Fruit fly (Drosophila melanogaster) whole organism, prepupa: ENCODE results near the gene CG33490.

ENCODE experiments used
- Blimp-1 ChIP-seq: fragments of 200-800 bp; sonication (Bioruptor generic); optimal IDR thresholded peaks from 3 replicates; lab custom pipeline; 2017; ENCODE audit warnings: missing biosample characterization, missing genetic modification characterization, mild to moderate bottlenecking, moderate library complexity, missing genetic modification reagents
- CG10631 ChIP-seq: fragments of 200-800 bp; sonication (Bioruptor generic); optimal IDR thresholded peaks from 2 replicates; lab custom pipeline; 2016; ENCODE audit warnings: missing biosample characterization, missing genetic modification characterization
- CG10669 ChIP-seq: fragments of 200-800 bp; sonication (Bioruptor generic); optimal IDR thresholded peaks from 3 replicates; lab custom pipeline; 2018; ENCODE audit warnings: missing biosample characterization, mild to moderate bottlenecking, missing genetic modification characterization, moderate library complexity
- CG11762 ChIP-seq: fragments of 200-800 bp; sonication (Bioruptor generic); optimal IDR thresholded peaks from 3 replicates; lab custom pipeline; 2016; ENCODE audit warnings: missing biosample characterization, missing genetic modification characterization; ENCODE audit not compliant: insufficient read depth
- CG11902 ChIP-seq: fragments of 200-800 bp; sonication (Bioruptor generic); optimal IDR thresholded peaks from 3 replicates; lab custom pipeline; 2016; ENCODE audit warnings: missing biosample characterization, missing genetic modification characterization
- CG15336 ChIP-seq: fragments of 200-800 bp; sonication (Bioruptor generic); IDR thresholded peaks from 2 replicates; pipeline ENCODE4 v1.3.6; 2022; ENCODE audit warnings: missing biosample characterization, missing genetic modification characterization
- CG16779 ChIP-seq: fragments of 200-800 bp; sonication (Bioruptor generic); optimal IDR thresholded peaks from 3 replicates; lab custom pipeline; 2017; ENCODE audit warnings: missing biosample characterization, mild to moderate bottlenecking, missing genetic modification characterization
- CG3032 ChIP-seq: fragments of 200-800 bp; optimal IDR thresholded peaks from 2 replicates; lab custom pipeline; 2019; ENCODE audit warnings: missing biosample characterization, mild to moderate bottlenecking, missing genetic modification characterization, moderate library complexity
- CG34406 ChIP-seq: fragments of 200-800 bp; sonication (Bioruptor generic); optimal IDR thresholded peaks from 3 replicates; lab custom pipeline; 2016; ENCODE audit warnings: missing biosample characterization, missing genetic modification characterization
- CG4318 ChIP-seq: fragments of 200-800 bp; sonication (Bioruptor generic); optimal IDR thresholded peaks from 3 replicates; lab custom pipeline; 2017; ENCODE audit warnings: missing biosample characterization, mild to moderate bottlenecking, missing genetic modification characterization
- CG6163 ChIP-seq: fragments of 200-800 bp; sonication (Bioruptor generic); IDR thresholded peaks from 3 replicates; pipeline ENCODE4 v1.3.6; 2022; ENCODE audit warnings: missing biosample characterization, missing genetic modification characterization
- CG6276 ChIP-seq: fragments of 200-800 bp; sonication (Bioruptor generic); optimal IDR thresholded peaks from 2 replicates; lab custom pipeline; 2017; ENCODE audit warnings: missing biosample characterization, mild to moderate bottlenecking, missing genetic modification characterization
- CG6792 ChIP-seq: fragments of 200-800 bp; sonication (Bioruptor generic); optimal IDR thresholded peaks from 3 replicates; lab custom pipeline; 2016; ENCODE audit warnings: missing biosample characterization, missing genetic modification characterization
- CG6808 ChIP-seq: fragments of 200-800 bp; sonication (Bioruptor generic); optimal IDR thresholded peaks from 3 replicates; lab custom pipeline; 2017; ENCODE audit warnings: missing biosample characterization, missing genetic modification characterization, mild to moderate bottlenecking, moderate library complexity, missing genetic modification reagents
- CG6854 ChIP-seq: fragments of 200-800 bp; sonication (Bioruptor generic); optimal IDR thresholded peaks from 2 replicates; lab custom pipeline; 2017; ENCODE audit warnings: missing biosample characterization, mild to moderate bottlenecking, missing genetic modification characterization
- CG7368 ChIP-seq: fragments of 200-800 bp; sonication (Bioruptor generic); optimal IDR thresholded peaks from 3 replicates; lab custom pipeline; 2016; ENCODE audit warnings: missing biosample characterization, missing genetic modification characterization
- CG8319 ChIP-seq: fragments of 200-800 bp; sonication (Bioruptor generic); optimal IDR thresholded peaks from 3 replicates; lab custom pipeline; 2016; ENCODE audit warnings: missing biosample characterization, missing genetic modification characterization
- CG8632 ChIP-seq: fragments of 200-800 bp; sonication (Bioruptor generic); optimal IDR thresholded peaks from 3 replicates; lab custom pipeline; 2016; ENCODE audit warnings: missing biosample characterization, missing genetic modification characterization
- CG9139 ChIP-seq: fragments of 200-800 bp; sonication (Bioruptor generic); optimal IDR thresholded peaks from 3 replicates; lab custom pipeline; 2017; ENCODE audit warnings: missing biosample characterization, mild to moderate bottlenecking, missing genetic modification characterization
- Eip78C ChIP-seq: fragments of 200-800 bp; sonication (Bioruptor generic); peaks from one replicate; lab custom pipeline; 2016; ENCODE audit warnings: missing biosample characterization, missing genetic modification characterization
- Eip93F ChIP-seq: fragments of 200-800 bp; sonication (Bioruptor generic); optimal IDR thresholded peaks from 2 replicates; lab custom pipeline; 2016; ENCODE audit warnings: missing biosample characterization, mild to moderate bottlenecking, missing genetic modification characterization
- Ets21C ChIP-seq: fragments of 200-800 bp; sonication (Bioruptor generic); optimal IDR thresholded peaks from 3 replicates; lab custom pipeline; 2016; ENCODE audit warnings: missing biosample characterization, missing genetic modification characterization
- Ets96B ChIP-seq: fragments of 200-800 bp; optimal IDR thresholded peaks from 2 replicates; lab custom pipeline; 2019; ENCODE audit warnings: missing biosample characterization, mild to moderate bottlenecking, missing genetic modification characterization, moderate library complexity
- Gug ChIP-seq: fragments of 200-800 bp; sonication (Bioruptor generic); IDR thresholded peaks from 2 replicates; pipeline ENCODE4 v1.3.6; 2022; ENCODE audit warnings: missing biosample characterization, missing genetic modification characterization
- Hr39 ChIP-seq: fragments of 200-800 bp; sonication (Bioruptor generic); optimal IDR thresholded peaks from 2 replicates; lab custom pipeline; 2016; ENCODE audit warnings: missing biosample characterization, missing genetic modification characterization
- Hr4 ChIP-seq: fragments of 200-800 bp; sonication (Bioruptor generic); optimal IDR thresholded peaks from 3 replicates; lab custom pipeline; 2016; ENCODE audit warnings: missing biosample characterization, missing genetic modification characterization
- Lpt ChIP-seq: fragments of 200-800 bp; sonication (Bioruptor generic); optimal IDR thresholded peaks from 3 replicates; lab custom pipeline; 2016; ENCODE audit warnings: missing biosample characterization, missing genetic modification characterization
- Met ChIP-seq: fragments of 200-800 bp; sonication (Bioruptor generic); optimal IDR thresholded peaks from 3 replicates; lab custom pipeline; 2016; ENCODE audit warnings: missing biosample characterization, missing genetic modification characterization
- OdsH ChIP-seq: fragments of 200-800 bp; sonication (Bioruptor generic); optimal IDR thresholded peaks from 3 replicates; lab custom pipeline; 2016; ENCODE audit warnings: missing biosample characterization, missing genetic modification characterization
- Smox ChIP-seq: fragments of 200-800 bp; sonication (Bioruptor generic); optimal IDR thresholded peaks from 3 replicates; lab custom pipeline; 2016; ENCODE audit warnings: missing biosample characterization, missing genetic modification characterization
- Sox102F ChIP-seq: fragments of 200-800 bp; sonication (Bioruptor generic); optimal IDR thresholded peaks from 2 replicates; lab custom pipeline; 2016; ENCODE audit warnings: missing biosample characterization, mild to moderate bottlenecking, missing genetic modification characterization
- Sox14 ChIP-seq: fragments of 200-800 bp; sonication (Bioruptor generic); optimal IDR thresholded peaks from 3 replicates; lab custom pipeline; 2016; ENCODE audit warnings: missing biosample characterization, missing genetic modification characterization
- Sox15 ChIP-seq: fragments of 200-800 bp; sonication (Bioruptor generic); optimal IDR thresholded peaks from 3 replicates; lab custom pipeline; 2016; ENCODE audit warnings: missing biosample characterization, missing genetic modification characterization
- achi ChIP-seq: fragments of 200-800 bp; sonication (Bioruptor generic); optimal IDR thresholded peaks from 3 replicates; lab custom pipeline; 2016; ENCODE audit warnings: missing biosample characterization, missing genetic modification characterization
- cyc ChIP-seq: fragments of 200-800 bp; sonication (Bioruptor generic); optimal IDR thresholded peaks from 3 replicates; lab custom pipeline; 2016; ENCODE audit warnings: missing biosample characterization, missing genetic modification characterization
- dac ChIP-seq: fragments of 200-800 bp; sonication (Bioruptor generic); optimal IDR thresholded peaks from 2 replicates; lab custom pipeline; 2017; ENCODE audit warnings: missing biosample characterization, mild to moderate bottlenecking, missing genetic modification characterization
- dsx ChIP-seq: fragments of 200-800 bp; optimal IDR thresholded peaks from 3 replicates; lab custom pipeline; 2019; ENCODE audit warnings: missing biosample characterization, mild to moderate bottlenecking, missing genetic modification characterization, moderate library complexity; ENCODE audit not compliant: poor library complexity, severe bottlenecking
- eg ChIP-seq: fragments of 200-800 bp; sonication (Bioruptor generic); IDR thresholded peaks from 3 replicates; pipeline ENCODE4 v1.3.6; 2022; ENCODE audit warnings: missing biosample characterization, missing genetic modification characterization
- esn ChIP-seq: fragments of 200-800 bp; sonication (Bioruptor generic); optimal IDR thresholded peaks from 2 replicates; lab custom pipeline; 2016; ENCODE audit warnings: missing biosample characterization, mild to moderate bottlenecking, missing genetic modification characterization, moderate library complexity
- fd85E ChIP-seq: fragments of 200-800 bp; sonication (Bioruptor generic); optimal IDR thresholded peaks from 3 replicates; lab custom pipeline; 2016; ENCODE audit warnings: missing biosample characterization, missing genetic modification characterization
- lz ChIP-seq: fragments of 200-800 bp; sonication (Bioruptor generic); optimal IDR thresholded peaks from 3 replicates; lab custom pipeline; 2016; ENCODE audit warnings: missing biosample characterization, missing genetic modification characterization
- net ChIP-seq: fragments of 200-800 bp; sonication (Bioruptor generic); optimal IDR thresholded peaks from 3 replicates; lab custom pipeline; 2016; ENCODE audit warnings: missing biosample characterization, missing genetic modification characterization
- pdm3 ChIP-seq: fragments of 200-800 bp; sonication (Bioruptor generic); optimal IDR thresholded peaks from 3 replicates; lab custom pipeline; 2016; ENCODE audit warnings: missing biosample characterization, missing genetic modification characterization
- spab ChIP-seq: fragments of 200-800 bp; sonication (Bioruptor generic); optimal IDR thresholded peaks from 2 replicates; lab custom pipeline; 2017; ENCODE audit warnings: missing biosample characterization, mild to moderate bottlenecking, missing genetic modification characterization, missing genetic modification reagents
- ss ChIP-seq, 2 experiments: fragments of 200-800 bp; sonication (Bioruptor generic); optimal IDR thresholded peaks; 2 replicates in 1 of 2; 3 replicates in 1 of 2; lab custom pipeline; 2017 to 2018; ENCODE audit warnings: mild to moderate bottlenecking in 2 of 2, missing biosample characterization in 2 of 2, missing genetic modification characterization in 2 of 2, moderate library complexity in 1 of 2
- svp ChIP-seq: fragments of 200-800 bp; sonication (Bioruptor generic); peaks from one replicate; lab custom pipeline; 2016; ENCODE audit warnings: missing biosample characterization, missing genetic modification characterization
- vri ChIP-seq: fragments of 200-800 bp; sonication (Bioruptor generic); optimal IDR thresholded peaks from 3 replicates; lab custom pipeline; 2016; ENCODE audit warnings: missing biosample characterization, mild to moderate bottlenecking, missing genetic modification characterization

Gene CG33490

DNA sequence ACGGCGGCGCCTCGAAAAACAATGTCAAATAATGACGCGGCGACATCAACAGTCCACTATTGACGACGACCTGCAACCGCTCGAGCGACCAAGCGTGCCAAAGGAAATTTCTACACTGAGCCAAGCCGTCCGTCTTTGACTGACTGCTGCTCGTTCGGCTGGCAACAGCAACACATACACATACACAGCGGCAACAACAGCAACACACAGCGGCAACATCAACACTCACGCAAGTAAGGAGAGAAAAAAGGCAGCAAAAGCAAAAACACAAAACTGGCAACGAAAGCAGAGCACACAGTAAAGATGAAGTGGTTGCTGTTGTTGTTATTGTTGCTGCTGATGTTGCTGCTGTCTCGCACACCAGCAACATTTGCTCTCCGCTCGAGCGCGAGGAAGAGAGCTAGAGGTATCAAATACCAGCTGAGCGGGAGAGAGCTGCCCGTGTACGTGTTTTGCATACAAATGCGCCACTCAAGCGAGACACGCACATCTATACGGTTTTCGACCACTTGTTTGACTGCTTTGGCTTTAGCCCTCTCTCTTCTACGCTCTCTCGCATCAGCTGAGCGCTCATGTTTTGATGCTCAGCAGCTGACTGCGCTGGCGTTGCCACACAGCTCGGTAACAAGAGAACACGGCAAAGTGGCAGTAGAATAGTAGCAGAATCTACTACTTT is 21.3 kb downstream of the CG33490 start (continued):
- TF ChIP-seq CG6792 (GFP tag; lab: Kevin White, UChicago) = peak; percentile 25
- no peak for TF ChIP-seq OdsH (GFP tag; lab: Kevin White, UChicago)
- peak; percentile 72 for TF ChIP-seq CG6854 (GFP tag; lab: Kevin White, UChicago)
- no peak for TF ChIP-seq Ets21C (GFP tag; lab: Kevin White, UChicago)
- TF ChIP-seq CG6276 (GFP tag; lab: Kevin White, UChicago) = peak; percentile 77
- TF ChIP-seq achi (GFP tag; lab: Kevin White, UChicago) = peak; percentile 26
- peak; percentile 55 for TF ChIP-seq Ets96B (tag; lab: Kevin White, UChicago)
- TF ChIP-seq Lpt (GFP tag; lab: Kevin White, UChicago) = peak; percentile 82
- TF ChIP-seq lz (GFP tag; lab: Kevin White, UChicago) = peak; percentile 2
- no peak for TF ChIP-seq CG4318 (GFP tag; lab: Kevin White, UChicago)
- TF ChIP-seq ss (GFP tag; optimal IDR thresholded peaks at IDR 0.05; lab: Kevin White, UChicago) = peak; percentile 87 to 96
- TF ChIP-seq vri = peak; percentile 60
- peak; percentile 25 for TF ChIP-seq CG11762 (GFP tag; lab: Kevin White, UChicago)
- peak; percentile 43 for TF ChIP-seq CG10669
- TF ChIP-seq CG6808 (GFP tag; lab: Kevin White, UChicago) = peak; percentile 62
- no peak for TF ChIP-seq Eip93F (GFP tag; lab: Kevin White, UChicago)
- TF ChIP-seq CG3032 (tag; lab: Kevin White, UChicago) = peak; percentile 27
- TF ChIP-seq Sox15 = no peak
- TF ChIP-seq CG6163 = peak; percentile 82
- TF ChIP-seq cyc (GFP tag; lab: Kevin White, UChicago) = no peak
- TF ChIP-seq CG15336 = peak; percentile 59
- TF ChIP-seq CG34406 = peak; percentile 31
- TF ChIP-seq Eip78C (GFP tag; lab: Kevin White, UChicago) = peak; percentile 90
- no peak for TF ChIP-seq Hr4 (GFP tag; lab: Kevin White, UChicago)
- no peak for TF ChIP-seq Smox (GFP tag; lab: Kevin White, UChicago)
- peak; percentile 75 for TF ChIP-seq CG9139 (GFP tag; lab: Kevin White, UChicago)
- peak; percentile 83 for TF ChIP-seq dsx (GFP tag; lab: Kevin White, UChicago)
- TF ChIP-seq CG7368 (GFP tag; lab: Kevin White, UChicago) = peak; percentile 43
- peak; percentile 11 for TF ChIP-seq dac (GFP tag; lab: Kevin White, UChicago)
- 0 out of 2 replicates have a peak, but pooled peaks have one; percentile 26 for TF ChIP-seq Gug (GFP tag; lab: Robert Waterston, UW)
- peak; percentile 20 for TF ChIP-seq CG8632
- TF ChIP-seq CG11902 (GFP tag; lab: Kevin White, UChicago) = no peak
- TF ChIP-seq CG16779 = peak; percentile 85
- peak; percentile 68 for TF ChIP-seq Sox102F (GFP tag; lab: Kevin White, UChicago)
- TF ChIP-seq fd85E = peak; percentile 65

dm6 chr3L:11551949-11552348 is 22.5 kb downstream of the CG33490 start:
- TF ChIP-seq Eip78C (GFP tag; lab: Kevin White, UChicago) (peak; percentile 87), Ets21C (GFP tag; lab: Kevin White, UChicago) (no peak), Sox15 (peak; percentile 16), svp (peak; percentile 76), Sox14 (peak; percentile 53), Hr4 (GFP tag; lab: Kevin White, UChicago) (peak; percentile 72), OdsH (GFP tag; lab: Kevin White, UChicago) (peak; percentile 51), pdm3 (GFP tag; lab: Kevin White, UChicago) (peak; percentile 59), Gug (GFP tag; lab: Robert Waterston, UW) (peak; percentile 53), CG10631 (GFP tag; lab: Kevin White, UChicago) (peak; percentile 54), Hr39 (peak; percentile 36), CG8319 (GFP tag; lab: Kevin White, UChicago) (no peak), CG6163 (peak; percentile 75; the same call in 2 of the 3 replicates), Blimp-1 (GFP tag; lab: Kevin White, UChicago) (no peak), Ets96B (tag; lab: Kevin White, UChicago) (peak; percentile 71), Met (GFP tag; lab: Kevin White, UChicago) (peak; percentile 48), CG11902 (GFP tag; lab: Kevin White, UChicago) (peak; percentile 10), achi (GFP tag; lab: Kevin White, UChicago) (peak; percentile 51), dsx (GFP tag; lab: Kevin White, UChicago) (peak; percentile 51), net (GFP tag; lab: Kevin White, UChicago) (peak; percentile 63), CG8632 (peak; percentile 48), fd85E (no peak), eg (GFP tag; lab: Robert Waterston, UW) (peak; percentile 81), cyc (GFP tag; lab: Kevin White, UChicago) (peak; percentile 52), spab (GFP tag; lab: Kevin White, UChicago) (peak; percentile 47), esn (GFP tag; lab: Kevin White, UChicago) (peak; percentile 57), Smox (GFP tag; lab: Kevin White, UChicago) (peak; percentile 48)
